Worm (Caenorhabditis elegans): ENCODE measurements around the gene dhs-25.

dhs-25 gene

DNA sequence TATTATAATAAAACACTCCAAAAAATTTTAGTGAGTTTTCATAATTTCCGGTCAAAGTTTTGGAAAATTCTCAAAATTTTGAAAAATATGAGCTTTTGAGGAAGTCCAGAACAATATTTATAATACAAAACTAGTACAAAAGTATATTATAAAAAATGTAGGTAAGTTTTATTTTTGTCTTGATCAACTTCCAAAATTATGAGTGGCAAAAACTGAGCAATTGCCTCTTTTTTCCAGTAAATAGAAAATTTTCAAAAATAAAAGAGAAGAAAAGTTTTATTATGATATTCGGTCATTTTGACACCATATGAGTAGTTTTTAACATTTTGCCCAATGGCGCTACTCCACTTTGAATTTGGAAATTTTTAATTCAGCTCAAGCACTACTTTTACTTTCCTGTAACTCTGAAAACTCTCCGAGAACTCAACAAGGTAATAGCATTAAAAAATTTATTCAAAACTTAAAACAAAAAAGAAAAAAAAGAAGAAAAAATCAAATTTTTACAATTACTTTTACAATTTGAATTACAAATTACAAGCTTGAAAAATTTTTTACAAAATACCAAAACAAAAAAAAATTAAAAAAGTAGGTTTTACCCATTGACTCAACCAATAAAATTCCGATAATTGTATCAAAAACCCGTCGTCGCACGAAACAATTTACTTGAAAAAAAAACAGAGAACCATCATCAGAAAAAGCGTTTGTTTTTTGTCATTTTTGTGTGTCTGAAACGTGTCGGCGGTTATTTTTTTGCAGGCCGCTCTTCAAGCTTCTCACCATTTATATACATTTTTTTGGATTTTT lies 17.6 kb downstream of the dhs-25 start (continued):
- no peak for TF ChIP-seq ama-1 (optimal IDR thresholded peaks at IDR 0.05)
- TF ChIP-seq ama-1 (GFP tag; optimal IDR thresholded peaks at IDR 0.05): no peak
- TF ChIP-seq lsy-27 (tag; optimal IDR thresholded peaks at IDR 0.05; ENCODE audit: borderline replicate concordance, insufficient read depth): no peak
- peak; percentile 6; the same call in 1 of the 2 replicates for TF ChIP-seq B0019.2 (GFP tag; conservative IDR thresholded peaks at IDR 0.05)
- no peak for TF ChIP-seq F37B4.10 (GFP tag; IDR thresholded peaks at IDR 0.05)
- peak; percentile 89 for TF ChIP-seq Y56A3A.18 (GFP tag; IDR thresholded peaks at IDR 0.05)
- peak; percentile 87; the same call in 1 of the 2 replicates for TF ChIP-seq Y53F4B.3 (GFP tag; IDR thresholded peaks at IDR 0.05)
- no peak for TF ChIP-seq ceh-58 (GFP tag; IDR thresholded peaks at IDR 0.05)
- peak; percentile 92 for TF ChIP-seq nfyb-1 (GFP tag; IDR thresholded peaks at IDR 0.05)
- peak; percentile 74 for TF ChIP-seq rcor-1 (GFP tag; IDR thresholded peaks at IDR 0.05)
- no peak for TF ChIP-seq F10E7.11 (tag; optimal IDR thresholded peaks at IDR 0.05)
- TF ChIP-seq hlh-26 (GFP tag; conservative IDR thresholded peaks at IDR 0.05): no peak
- TF ChIP-seq nhr-120 (GFP tag; IDR thresholded peaks at IDR 0.05): 0 out of 2 replicates have a peak, but pooled peaks have one; percentile 47
- TF ChIP-seq F55B11.4 (tag; optimal IDR thresholded peaks at IDR 0.05; ENCODE audit: borderline replicate concordance, insufficient read depth): no peak
- TF ChIP-seq ccch-3 (GFP tag; optimal IDR thresholded peaks at IDR 0.05): no peak
- TF ChIP-seq B0261.1 (tag; optimal IDR thresholded peaks at IDR 0.05): peak; percentile 17
- TF ChIP-seq F33H1.4 (GFP tag; IDR thresholded peaks at IDR 0.05): 0 out of 2 replicates have a peak, but pooled peaks have one; percentile 5
- no peak for TF ChIP-seq ztf-18 (tag; optimal IDR thresholded peaks at IDR 0.05)
- TF ChIP-seq sdz-38 (tag; optimal IDR thresholded peaks at IDR 0.05): no peak
- no peak for TF ChIP-seq mes-4 (tag; optimal IDR thresholded peaks at IDR 0.05)
- TF ChIP-seq F49E8.2 (tag; optimal IDR thresholded peaks at IDR 0.05; ENCODE audit: insufficient read depth): no peak
- TF ChIP-seq dox-1 (GFP tag; IDR thresholded peaks at IDR 0.05): 0 out of 2 replicates have a peak, but pooled peaks have one; percentile 34
- peak; percentile 82 for TF ChIP-seq atf-7 (tag; optimal IDR thresholded peaks at IDR 0.05)
- peak; percentile 32; the same call in 1 of the 2 replicates for TF ChIP-seq B0336.3 (GFP tag; IDR thresholded peaks at IDR 0.05)
- TF ChIP-seq ztf-25 (GFP tag; IDR thresholded peaks at IDR 0.05): peak; percentile 72; the same call in 1 of the 2 replicates
- TF ChIP-seq egl-44 (GFP tag; IDR thresholded peaks at IDR 0.05): peak; percentile 8; the same call in 1 of the 2 replicates
- TF ChIP-seq efl-1 (GFP tag; optimal IDR thresholded peaks at IDR 0.05): no peak
- peak in 1 of 3 experiments; percentile 30 for TF ChIP-seq lin-35 (GFP tag; optimal IDR thresholded peaks at IDR 0.05)
- no peak for TF ChIP-seq ceh-79 (tag; optimal IDR thresholded peaks at IDR 0.05)
- TF ChIP-seq Y53G8AR.9 (GFP tag; conservative IDR thresholded peaks at IDR 0.05): peak; percentile 94
- TF ChIP-seq ets-4 (GFP tag; optimal IDR thresholded peaks at IDR 0.05): no peak
- TF ChIP-seq T26A5.8 (tag; optimal IDR thresholded peaks at IDR 0.05): no peak
- no peak for TF ChIP-seq unc-130 (GFP tag; optimal IDR thresholded peaks at IDR 0.05)
- TF ChIP-seq pha-4 (tag; optimal IDR thresholded peaks at IDR 0.05): no peak
- peak; percentile 59 for TF ChIP-seq athp-1 (tag; optimal IDR thresholded peaks at IDR 0.05)
- TF ChIP-seq madf-3 (GFP tag; IDR thresholded peaks at IDR 0.05): peak; percentile 87; the same call in 1 of the 2 replicates
- TF ChIP-seq hrde-1 (tag; optimal IDR thresholded peaks at IDR 0.05; ENCODE audit: borderline replicate concordance): no peak
- no peak for TF ChIP-seq him-1 (tag; optimal IDR thresholded peaks at IDR 0.05)
- TF ChIP-seq snpc-3.4 (tag; optimal IDR thresholded peaks at IDR 0.05): no peak
- peak; percentile 7; the same call in 1 of the 2 replicates for TF ChIP-seq egrh-3 (GFP tag; IDR thresholded peaks at IDR 0.05)
- 0 out of 2 replicates have a peak, but pooled peaks have one; percentile 38 for TF ChIP-seq aptf-3 (GFP tag; IDR thresholded peaks at IDR 0.05)
- peak; percentile 85 for TF ChIP-seq F57C9.4 (tag; optimal IDR thresholded peaks at IDR 0.05)
- TF ChIP-seq ceh-27 (GFP tag; optimal IDR thresholded peaks at IDR 0.05): no peak
- no peak for TF ChIP-seq attf-6 (GFP tag; IDR thresholded peaks at IDR 0.05)
- TF ChIP-seq ztf-6 (GFP tag; IDR thresholded peaks at IDR 0.05): peak; percentile 47; the same call in 1 of the 2 replicates
- TF ChIP-seq rpc-1 (optimal IDR thresholded peaks at IDR 0.05): no peak
- TF ChIP-seq rpc-1 (tag; optimal IDR thresholded peaks at IDR 0.05): no peak

All from whole organism, young adult.